Worm (Caenorhabditis elegans) whole organism, L3 larva: ENCODE results near the gene Y7A5A.20.
A peak's percentile ranks its signal among the peaks of the same experiment; 100 is the strongest.

Source experiments
- R02D3.7 ChIP-seq: fragments of 150-350 bp; optimal IDR thresholded peaks from 2 replicates; lab custom pipeline; 2014; ENCODE audit warnings: missing biosample characterization, missing genetic modification characterization
- ZK546.5 ChIP-seq: sonication (generic microtip); optimal IDR thresholded peaks from 2 replicates; lab custom pipeline; 2017; ENCODE audit warnings: missing biosample characterization, missing genetic modification characterization
- aly-2 ChIP-seq: fragments of 150-350 bp; optimal IDR thresholded peaks from 2 replicates; lab custom pipeline; 2014; ENCODE audit warnings: missing biosample characterization, missing genetic modification characterization
- ama-1 ChIP-seq: fragments of 150-350 bp; optimal IDR thresholded peaks from 2 replicates; lab custom pipeline; 2018
- ceh-16 ChIP-seq: sonication (generic microtip); optimal IDR thresholded peaks from 2 replicates; lab custom pipeline; 2017; ENCODE audit warnings: missing biosample characterization, missing genetic modification characterization
- ceh-28 ChIP-seq: fragments of 150-350 bp; optimal IDR thresholded peaks from 2 replicates; lab custom pipeline; 2014; ENCODE audit warnings: missing biosample characterization, missing genetic modification reagents, missing genetic modification characterization
- ceh-82 ChIP-seq: fragments of 150-350 bp; optimal IDR thresholded peaks from 2 replicates; lab custom pipeline; 2014; ENCODE audit warnings: missing biosample characterization, missing genetic modification characterization
- ceh-9 ChIP-seq: sonication (generic microtip); optimal IDR thresholded peaks from 2 replicates; lab custom pipeline; 2018; ENCODE audit warnings: missing biosample characterization, missing genetic modification characterization
- daf-12 ChIP-seq: fragments of 150-350 bp; optimal IDR thresholded peaks from 2 replicates; lab custom pipeline; 2014; ENCODE audit warnings: missing biosample characterization, missing genetic modification reagents, missing genetic modification characterization
- egl-27 ChIP-seq: sonication (generic microtip); optimal IDR thresholded peaks from 4 replicates; lab custom pipeline; 2017; ENCODE audit warnings: missing biosample characterization, missing genetic modification reagents, missing genetic modification characterization
- egl-5 ChIP-seq: fragments of 150-350 bp; optimal IDR thresholded peaks from 2 replicates; lab custom pipeline; 2017; ENCODE audit warnings: missing biosample characterization, missing genetic modification reagents, missing genetic modification characterization, inconsistent platforms
- elt-1 ChIP-seq: fragments of 150-350 bp; optimal IDR thresholded peaks from 2 replicates; lab custom pipeline; 2014; ENCODE audit warnings: missing biosample characterization, missing genetic modification characterization
- elt-2 ChIP-seq: sonication (generic microtip); optimal IDR thresholded peaks from 2 replicates; lab custom pipeline; 2016; ENCODE audit warnings: missing genetic modification reagents, mild to moderate bottlenecking, missing genetic modification characterization, missing compliant biosample characterization
- elt-3 ChIP-seq, 3 experiments: fragments of 150-350 bp in 1 of 3; sonication (generic microtip) in 2 of 3; optimal IDR thresholded peaks; 2 replicates in 2 of 3; 4 replicates in 1 of 3; lab custom pipeline; 2014 to 2017; ENCODE audit warnings: missing biosample characterization in 3 of 3, missing genetic modification characterization in 3 of 3
- eor-1 ChIP-seq, 2 experiments: fragments of 150-350 bp; optimal IDR thresholded peaks; 2 replicates each; lab custom pipeline; 2014 to 2018; ENCODE audit warnings: missing biosample characterization in 2 of 2, missing genetic modification characterization in 2 of 2
- fkh-10 ChIP-seq: sonication (generic microtip); optimal IDR thresholded peaks from 2 replicates; lab custom pipeline; 2017; ENCODE audit warnings: missing biosample characterization, missing genetic modification reagents, missing genetic modification characterization
- fkh-2 ChIP-seq: fragments of 150-350 bp; optimal IDR thresholded peaks from 2 replicates; lab custom pipeline; 2014; ENCODE audit warnings: missing biosample characterization, missing genetic modification reagents, missing genetic modification characterization
- fos-1 ChIP-seq: fragments of 150-350 bp; optimal IDR thresholded peaks from 2 replicates; lab custom pipeline; 2014; ENCODE audit warnings: missing biosample characterization, missing genetic modification characterization
- hmg-11 ChIP-seq: sonication (generic microtip); optimal IDR thresholded peaks from 2 replicates; lab custom pipeline; 2016; ENCODE audit warnings: missing genetic modification characterization, missing compliant biosample characterization
- jun-1 ChIP-seq: fragments of 150-350 bp; optimal IDR thresholded peaks from 2 replicates; lab custom pipeline; 2014; ENCODE audit warnings: missing biosample characterization, missing genetic modification reagents, missing genetic modification characterization
- lin-15B ChIP-seq: fragments of 150-350 bp; optimal IDR thresholded peaks from 2 replicates; lab custom pipeline; 2014; ENCODE audit warnings: missing biosample characterization, missing genetic modification characterization
- lin-39 ChIP-seq: fragments of 150-350 bp; optimal IDR thresholded peaks from 2 replicates; lab custom pipeline; 2018; ENCODE audit warnings: missing biosample characterization, missing genetic modification reagents, missing genetic modification characterization
- lsy-12 ChIP-seq: sonication (generic microtip); optimal IDR thresholded peaks from 2 replicates; lab custom pipeline; 2016; ENCODE audit warnings: mild to moderate bottlenecking, missing genetic modification characterization, missing compliant biosample characterization
- mdl-1 ChIP-seq: fragments of 150-350 bp; optimal IDR thresholded peaks from 2 replicates; lab custom pipeline; 2014; ENCODE audit warnings: missing biosample characterization, missing genetic modification characterization
- mml-1 ChIP-seq: fragments of 150-350 bp; sonication (generic microtip); optimal IDR thresholded peaks from 3 replicates; lab custom pipeline; 2014; ENCODE audit warnings: missing biosample characterization, missing genetic modification characterization
- nfya-1 ChIP-seq: sonication (generic microtip); optimal IDR thresholded peaks from 2 replicates; lab custom pipeline; 2017; ENCODE audit warnings: missing genetic modification characterization, mild to moderate bottlenecking, missing compliant biosample characterization, antibody characterized with exemption, moderate library complexity; ENCODE audit not compliant: insufficient read depth
- nhr-11 ChIP-seq: fragments of 150-350 bp; optimal IDR thresholded peaks from 2 replicates; lab custom pipeline; 2014; ENCODE audit warnings: missing biosample characterization, missing genetic modification characterization
- nhr-12 ChIP-seq: fragments of 150-350 bp; optimal IDR thresholded peaks from 2 replicates; lab custom pipeline; 2014; ENCODE audit warnings: missing biosample characterization, missing genetic modification characterization
- nhr-23 ChIP-seq: fragments of 150-350 bp; optimal IDR thresholded peaks from 2 replicates; lab custom pipeline; 2014; ENCODE audit warnings: missing biosample characterization, missing genetic modification reagents, missing genetic modification characterization
- nhr-237 ChIP-seq: fragments of 150-350 bp; optimal IDR thresholded peaks from 2 replicates; lab custom pipeline; 2014; ENCODE audit warnings: missing biosample characterization, missing genetic modification characterization
- nhr-25 ChIP-seq: sonication (generic microtip); optimal IDR thresholded peaks from 2 replicates; lab custom pipeline; 2017; ENCODE audit warnings: missing biosample characterization, missing genetic modification characterization
- nhr-28 ChIP-seq: fragments of 150-350 bp; optimal IDR thresholded peaks from 2 replicates; lab custom pipeline; 2014; ENCODE audit warnings: missing biosample characterization, missing genetic modification characterization
- nhr-43 ChIP-seq: sonication (generic microtip); optimal IDR thresholded peaks from 2 replicates; lab custom pipeline; 2016; ENCODE audit warnings: mild to moderate bottlenecking, missing genetic modification characterization, missing compliant biosample characterization; ENCODE audit not compliant: poor library complexity, severe bottlenecking
- nhr-67 ChIP-seq: fragments of 150-350 bp; optimal IDR thresholded peaks from 2 replicates; lab custom pipeline; 2014; ENCODE audit warnings: missing biosample characterization, missing genetic modification characterization
- nhr-76 ChIP-seq: fragments of 150-350 bp; sonication (generic microtip); optimal IDR thresholded peaks from 5 replicates; lab custom pipeline; 2014; ENCODE audit warnings: missing biosample characterization, missing genetic modification characterization
- nhr-77 ChIP-seq: fragments of 150-350 bp; optimal IDR thresholded peaks from 2 replicates; lab custom pipeline; 2014; ENCODE audit warnings: missing biosample characterization, missing genetic modification characterization
- pha-4 ChIP-seq: fragments of 150-350 bp; optimal IDR thresholded peaks from 2 replicates; lab custom pipeline; 2014; ENCODE audit warnings: missing biosample characterization, missing genetic modification reagents, missing genetic modification characterization
- pqm-1 ChIP-seq: fragments of 150-350 bp; optimal IDR thresholded peaks from 2 replicates; lab custom pipeline; 2017; ENCODE audit warnings: missing biosample characterization, missing genetic modification characterization, inconsistent platforms
- sea-2 ChIP-seq: fragments of 150-350 bp; sonication (generic microtip); optimal IDR thresholded peaks from 4 replicates; lab custom pipeline; 2014; ENCODE audit warnings: missing biosample characterization, missing genetic modification reagents, missing genetic modification characterization
- skn-1 ChIP-seq: fragments of 150-350 bp; optimal IDR thresholded peaks from 2 replicates; lab custom pipeline; 2014; ENCODE audit warnings: missing biosample characterization, missing genetic modification characterization
- snpc-4 ChIP-seq: fragments of 150-350 bp; optimal IDR thresholded peaks from 2 replicates; lab custom pipeline; 2014; ENCODE audit warnings: missing biosample characterization, missing genetic modification characterization
- tbx-2 ChIP-seq: sonication (generic microtip); optimal IDR thresholded peaks from 2 replicates; lab custom pipeline; 2016; ENCODE audit warnings: mild to moderate bottlenecking, missing genetic modification characterization, missing compliant biosample characterization
- unc-39 ChIP-seq: sonication (generic microtip); optimal IDR thresholded peaks from 4 replicates; lab custom pipeline; 2017; ENCODE audit warnings: missing biosample characterization, missing genetic modification characterization
- unc-62 ChIP-seq: fragments of 150-350 bp; sonication (generic microtip); optimal IDR thresholded peaks from 4 replicates; lab custom pipeline; 2014; ENCODE audit warnings: missing biosample characterization, missing genetic modification reagents, missing genetic modification characterization
- zag-1 ChIP-seq: fragments of 150-350 bp; optimal IDR thresholded peaks from 2 replicates; lab custom pipeline; 2014; ENCODE audit warnings: missing biosample characterization, missing genetic modification characterization
- ztf-11 ChIP-seq: fragments of 150-350 bp; optimal IDR thresholded peaks from 2 replicates; lab custom pipeline; 2014; ENCODE audit warnings: missing biosample characterization, missing genetic modification characterization
- ztf-4 ChIP-seq: fragments of 150-350 bp; optimal IDR thresholded peaks from 2 replicates; lab custom pipeline; 2014; ENCODE audit warnings: missing biosample characterization, missing genetic modification characterization

Gene Y7A5A.20

ce11 chrX:15841086-15841622 lies 13.0 kb downstream of the Y7A5A.20 start, which contains the start of gene serp-1.1 (continued):
- TF ChIP-seq skn-1 (peak; percentile 89), elt-3 (tag; optimal IDR thresholded peaks at IDR 0.05; lab: Kevin White, UChicago) (peak; percentile 77 to 95 (median 87)), eor-1 (tag; optimal IDR thresholded peaks at IDR 0.05; lab: Kevin White, UChicago) (no peak), nfya-1 (tag; lab: Kevin White, UChicago) (peak; percentile 100), egl-27 (tag; lab: Kevin White, UChicago) (peak; percentile 94), unc-62 (GFP tag; lab: Kevin White, UChicago) (peak; percentile 98), zag-1 (tag; lab: Kevin White, UChicago) (peak; percentile 79), mdl-1 (peak; percentile 95), sea-2 (GFP tag; lab: Kevin White, UChicago) (peak; percentile 75), ceh-28 (tag; lab: Kevin White, UChicago) (peak; percentile 96)
- TF ChIP-seq, all 47 proteins: peak for 37

DNA sequence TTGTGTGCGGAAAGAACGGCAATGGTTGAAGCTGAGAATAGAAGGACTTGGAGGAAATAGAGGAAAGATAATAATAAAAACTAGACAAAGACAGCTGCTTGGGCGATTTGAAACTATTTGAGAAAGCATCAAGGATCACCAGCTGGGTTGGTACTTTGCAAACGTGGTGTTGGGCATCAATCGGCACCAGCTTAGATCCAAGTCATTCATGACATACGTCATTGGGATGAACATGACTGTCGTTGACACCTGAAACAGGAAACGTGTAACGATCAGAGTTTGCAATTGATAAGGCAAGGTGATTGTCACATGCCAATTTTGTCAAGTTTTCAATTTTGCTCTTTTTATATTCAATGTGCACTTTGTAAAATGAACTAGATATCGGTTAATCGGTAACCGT lies 14.3 kb downstream of the Y7A5A.20 start:
- peak; percentile 87 for TF ChIP-seq nhr-43 (tag; lab: Kevin White, UChicago)
- TF ChIP-seq nhr-76 (tag; lab: Kevin White, UChicago) = no peak
- TF ChIP-seq unc-39 (tag; lab: Kevin White, UChicago) = no peak
- no peak for TF ChIP-seq ceh-9 (tag; lab: Kevin White, UChicago)
- no peak for TF ChIP-seq egl-5
- no peak for TF ChIP-seq snpc-4 (tag; lab: Kevin White, UChicago)
- no peak for TF ChIP-seq R02D3.7 (tag; lab: Kevin White, UChicago)
- peak; percentile 85 for TF ChIP-seq elt-2 (tag; lab: Kevin White, UChicago)
- no peak for TF ChIP-seq ceh-28 (tag; lab: Kevin White, UChicago)
- peak; percentile 47 for TF ChIP-seq nhr-77
- TF ChIP-seq lin-39 = no peak
- TF ChIP-seq nhr-28 (tag; lab: Kevin White, UChicago) = no peak
- TF ChIP-seq nhr-23 (tag; lab: Kevin White, UChicago) = no peak
- TF ChIP-seq lsy-12 = peak; percentile 67
- no peak for TF ChIP-seq elt-1 (tag; lab: Kevin White, UChicago)
- peak; percentile 61 for TF ChIP-seq jun-1 (tag; lab: Kevin White, UChicago)
- TF ChIP-seq eor-1 (tag; optimal IDR thresholded peaks at IDR 0.05; lab: Kevin White, UChicago) = no peak
- TF ChIP-seq pqm-1 (tag; lab: Kevin White, UChicago) = peak; percentile 87
- no peak for TF ChIP-seq ztf-11 (tag; lab: Kevin White, UChicago)
- TF ChIP-seq sea-2 (GFP tag; lab: Kevin White, UChicago) = no peak
- TF ChIP-seq nhr-11 (tag; lab: Kevin White, UChicago) = no peak
- no peak for TF ChIP-seq ama-1
- peak; percentile 58 for TF ChIP-seq tbx-2 (tag; lab: Kevin White, UChicago)
- TF ChIP-seq skn-1 = no peak
- TF ChIP-seq ceh-82 = no peak
- peak; percentile 3 for TF ChIP-seq pha-4 (tag; lab: Kevin White, UChicago)
- TF ChIP-seq nhr-12 (tag; lab: Kevin White, UChicago) = no peak
- no peak for TF ChIP-seq nfya-1 (tag; lab: Kevin White, UChicago)
- TF ChIP-seq elt-3 (tag; optimal IDR thresholded peaks at IDR 0.05; lab: Kevin White, UChicago) = no peak
- TF ChIP-seq daf-12 (tag; lab: Kevin White, UChicago) = no peak
- no peak for TF ChIP-seq nhr-25 (tag; lab: Kevin White, UChicago)
- no peak for TF ChIP-seq fkh-10
- peak; percentile 21 for TF ChIP-seq aly-2 (tag; lab: Kevin White, UChicago)
- TF ChIP-seq mml-1 (tag; lab: Kevin White, UChicago) = no peak
- no peak for TF ChIP-seq ceh-16 (tag; lab: Kevin White, UChicago)
- TF ChIP-seq hmg-11 (tag; lab: Kevin White, UChicago) = no peak
- no peak for TF ChIP-seq lin-15B (tag; lab: Kevin White, UChicago)
- no peak for TF ChIP-seq ZK546.5 (tag; lab: Kevin White, UChicago)
- TF ChIP-seq fkh-2 (tag; lab: Kevin White, UChicago) = no peak
- no peak for TF ChIP-seq fos-1 (tag; lab: Kevin White, UChicago)
- no peak for TF ChIP-seq egl-27 (tag; lab: Kevin White, UChicago)
- no peak for TF ChIP-seq nhr-237 (tag; lab: Kevin White, UChicago)
- no peak for TF ChIP-seq mdl-1
- TF ChIP-seq nhr-67 = no peak
- TF ChIP-seq ztf-4 (tag; lab: Kevin White, UChicago) = no peak
- TF ChIP-seq zag-1 (tag; lab: Kevin White, UChicago) = no peak
- no peak for TF ChIP-seq unc-62 (GFP tag; lab: Kevin White, UChicago)
